Fruit fly (Drosophila melanogaster): ENCODE results near the gene CG3436.

The CG3436 gene

dm6 chr2L:171499-172250 lies 15.8 kb downstream of the CG3436 start (continued):
- TF ChIP-seq cyc (GFP tag; optimal IDR thresholded peaks at IDR 0.05) (peak; percentile 46), Eip78C (GFP tag) (peak; percentile 84), net (GFP tag; optimal IDR thresholded peaks at IDR 0.05) (peak; percentile 59), Blimp-1 (GFP tag; optimal IDR thresholded peaks at IDR 0.05) (no peak), CG3919 (GFP tag; optimal IDR thresholded peaks at IDR 0.05) (peak; percentile 65), Sox15 (GFP tag; optimal IDR thresholded peaks at IDR 0.05) (peak; percentile 37), eg (GFP tag; IDR thresholded peaks at IDR 0.05) (no peak; the same call in 2 of the 3 replicates), Sox14 (GFP tag; optimal IDR thresholded peaks at IDR 0.05) (peak; percentile 48), dsx (GFP tag; optimal IDR thresholded peaks at IDR 0.05; ENCODE audit: poor library complexity, severe bottlenecking) (peak; percentile 53), CG16779 (tag; optimal IDR thresholded peaks at IDR 0.05) (no peak), Gug (GFP tag; IDR thresholded peaks at IDR 0.05) (no peak), CG32006 (GFP tag; optimal IDR thresholded peaks at IDR 0.05) (peak; percentile 86), CG6276 (GFP tag; optimal IDR thresholded peaks at IDR 0.05) (peak; percentile 51), Lpt (GFP tag; optimal IDR thresholded peaks at IDR 0.05) (peak; percentile 77), vri (GFP tag; optimal IDR thresholded peaks at IDR 0.05) (peak; percentile 32), CG11902 (GFP tag; optimal IDR thresholded peaks at IDR 0.05) (peak; percentile 26), svp (GFP tag) (no peak), fkh (GFP tag; optimal IDR thresholded peaks at IDR 0.05) (peak; percentile 87), esn (GFP tag; optimal IDR thresholded peaks at IDR 0.05) (peak; percentile 62), Hr38 (GFP tag; optimal IDR thresholded peaks at IDR 0.05) (no peak), achi (GFP tag; optimal IDR thresholded peaks at IDR 0.05) (peak; percentile 74), topi (GFP tag; optimal IDR thresholded peaks at IDR 0.05) (peak; percentile 13), CG8119 (GFP tag; IDR thresholded peaks at IDR 0.05) (peak; percentile 85; the same call in 2 of the 3 replicates), CG8632 (GFP tag; optimal IDR thresholded peaks at IDR 0.05) (peak; percentile 34), Ets21C (GFP tag; optimal IDR thresholded peaks at IDR 0.05) (no peak)

DNA sequence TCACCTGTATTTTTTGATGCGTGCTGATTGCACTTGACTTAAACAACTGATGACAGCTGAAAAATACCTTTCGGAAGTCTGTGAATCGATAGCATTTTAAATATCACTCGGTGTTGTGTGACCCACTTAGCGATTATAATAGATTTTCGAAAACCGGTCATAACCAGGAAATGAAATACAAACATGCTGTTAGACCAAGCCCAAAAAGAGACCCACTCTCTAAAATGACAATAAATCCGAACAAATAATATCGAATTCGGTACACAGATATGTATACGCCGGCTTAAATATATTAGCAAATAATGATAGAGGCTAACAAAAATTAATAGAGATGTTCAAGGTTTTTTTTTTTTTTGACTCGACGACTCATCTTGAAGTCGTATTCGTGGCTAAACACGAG lies 19.9 kb downstream of the CG3436 start:
- no peak for TF ChIP-seq salr (GFP tag; optimal IDR thresholded peaks at IDR 0.05)
- peak; percentile 49 for TF ChIP-seq fkh (GFP tag; optimal IDR thresholded peaks at IDR 0.05)

dm6 chr2L:179119-179518 lies 23.3 kb downstream of the CG3436 start:
- TF ChIP-seq svp (GFP tag) (no peak), Hr4 (GFP tag; optimal IDR thresholded peaks at IDR 0.05) (no peak), CG34406 (GFP tag; optimal IDR thresholded peaks at IDR 0.05) (no peak), Hr39 (GFP tag; optimal IDR thresholded peaks at IDR 0.05) (no peak), CG9139 (GFP tag; optimal IDR thresholded peaks at IDR 0.05) (no peak), OdsH (GFP tag; optimal IDR thresholded peaks at IDR 0.05) (no peak), CG11294 (GFP tag; IDR thresholded peaks at IDR 0.05) (no peak), Met (GFP tag; optimal IDR thresholded peaks at IDR 0.05) (no peak), CG6808 (GFP tag; optimal IDR thresholded peaks at IDR 0.05) (no peak), CG3919 (GFP tag; optimal IDR thresholded peaks at IDR 0.05) (no peak), Ets96B (tag; optimal IDR thresholded peaks at IDR 0.05) (no peak), CG8319 (GFP tag; optimal IDR thresholded peaks at IDR 0.05) (no peak), Smox (GFP tag; optimal IDR thresholded peaks at IDR 0.05) (no peak), CG4318 (GFP tag; optimal IDR thresholded peaks at IDR 0.05) (no peak), CG31627 (GFP tag; optimal IDR thresholded peaks at IDR 0.05) (no peak), achi (GFP tag; optimal IDR thresholded peaks at IDR 0.05) (no peak), CG1621 (tag; optimal IDR thresholded peaks at IDR 0.05) (no peak), esn (GFP tag; optimal IDR thresholded peaks at IDR 0.05) (no peak), Sox14 (GFP tag; optimal IDR thresholded peaks at IDR 0.05) (no peak), Ets21C (GFP tag; optimal IDR thresholded peaks at IDR 0.05) (no peak)

Measured in whole organism, prepupa.